Fruit fly (Drosophila melanogaster): ENCODE measurements around the gene Pde9.

DNA sequence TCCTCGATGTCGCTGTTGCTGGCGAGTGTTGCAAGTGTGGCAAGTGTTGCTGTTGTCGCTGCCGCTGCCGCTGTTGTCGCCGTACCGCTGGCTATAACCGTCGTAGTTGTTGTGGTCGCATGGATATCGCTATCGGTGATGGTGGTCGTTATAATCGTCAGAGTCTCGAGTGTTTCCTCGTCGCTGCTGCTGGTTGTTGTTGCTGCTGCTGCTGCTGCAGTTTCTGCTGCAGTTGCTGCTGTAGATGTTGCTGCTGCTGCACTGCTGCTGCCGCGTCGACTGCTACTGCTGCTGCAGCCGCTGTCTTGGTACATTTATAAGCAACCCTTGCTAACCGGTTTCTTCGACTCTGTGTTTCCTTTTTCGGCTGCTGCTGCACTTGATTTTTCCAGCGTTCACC lies 65.8 kb downstream of the Pde9 start:
- TF ChIP-seq CTCF (optimal IDR thresholded peaks at IDR 0.05): no peak
- no peak for TF ChIP-seq CG8478 (optimal IDR thresholded peaks at IDR 0.05)

Data from S2 (cell line).